Worm (Caenorhabditis elegans) whole organism, L1 larva: Measurements from ENCODE around the gene Y57E12AR.1.

Experiments
- C16A3.4 ChIP-seq: fragments of 150-350 bp; optimal IDR thresholded peaks from 2 replicates; lab custom pipeline; 2014; ENCODE audit warnings: missing biosample characterization, missing genetic modification characterization
- C34B4.2 ChIP-seq: sonication (generic microtip); optimal IDR thresholded peaks from 2 replicates; lab custom pipeline; 2017; ENCODE audit warnings: mild to moderate bottlenecking, missing genetic modification characterization, missing compliant biosample characterization
- ama-1 ChIP-seq: fragments of 150-350 bp; optimal IDR thresholded peaks from 2 replicates; lab custom pipeline; 2014
- blmp-1 ChIP-seq: fragments of 150-350 bp; optimal IDR thresholded peaks from 2 replicates; lab custom pipeline; 2014; ENCODE audit warnings: missing biosample characterization, missing genetic modification characterization
- ceh-8 ChIP-seq: fragments of 200-800 bp; sonication (Bioruptor generic); optimal IDR thresholded peaks from 2 replicates; lab custom pipeline; 2018; ENCODE audit warnings: mild to moderate bottlenecking, missing genetic modification characterization, moderate library complexity, missing compliant biosample characterization
- ces-1 ChIP-seq: fragments of 150-350 bp; optimal IDR thresholded peaks from 2 replicates; lab custom pipeline; 2014; ENCODE audit warnings: missing biosample characterization, missing genetic modification reagents, missing genetic modification characterization
- dpl-1 ChIP-seq, 3 experiments: fragments of 150-350 bp in 2 of 3; sonication (generic microtip) in 1 of 3; optimal IDR thresholded peaks; 2 replicates each; lab custom pipeline; 2014 to 2017; ENCODE audit warnings: missing biosample characterization in 3 of 3, missing genetic modification characterization in 3 of 3, missing genetic modification reagents in 3 of 3
- dsc-1 ChIP-seq: sonication (generic microtip); optimal IDR thresholded peaks from 2 replicates; lab custom pipeline; 2016; ENCODE audit warnings: mild to moderate bottlenecking, missing genetic modification characterization, missing compliant biosample characterization
- egl-13 ChIP-seq: sonication (generic microtip); optimal IDR thresholded peaks from 2 replicates; lab custom pipeline; 2016; ENCODE audit warnings: missing genotype, missing genetic modification reagents, missing genetic modification characterization, missing compliant biosample characterization
- elt-3 ChIP-seq, 6 experiments: fragments of 150-350 bp in 1 of 6; sonication (generic microtip); optimal IDR thresholded peaks; 2 replicates each; lab custom pipeline; 2017 to 2018; ENCODE audit warnings: missing biosample characterization in 6 of 6, missing genetic modification characterization in 6 of 6, inconsistent platforms in 1 of 6
- ets-5 ChIP-seq: fragments of 200-800 bp; sonication (Bioruptor generic); IDR thresholded peaks from 2 replicates; pipeline ENCODE4 v1.3.6; 2022; ENCODE audit warnings: missing genetic modification characterization, missing compliant biosample characterization
- fkh-4 ChIP-seq: sonication (generic microtip); optimal IDR thresholded peaks from 2 replicates; lab custom pipeline; 2016; ENCODE audit warnings: missing compliant biosample characterization, missing genetic modification characterization, borderline replicate concordance
- fkh-8 ChIP-seq: sonication (generic microtip); optimal IDR thresholded peaks from 2 replicates; lab custom pipeline; 2016; ENCODE audit warnings: mild to moderate bottlenecking, missing genetic modification characterization, missing compliant biosample characterization
- hpl-2 ChIP-seq: fragments of 150-350 bp; optimal IDR thresholded peaks from 2 replicates; lab custom pipeline; 2014; ENCODE audit warnings: missing biosample characterization, missing genetic modification reagents, missing genetic modification characterization
- irx-1 ChIP-seq: sonication (generic microtip); optimal IDR thresholded peaks from 2 replicates; lab custom pipeline; 2016; ENCODE audit warnings: missing genetic modification characterization, missing compliant biosample characterization
- lin-13 ChIP-seq: fragments of 150-350 bp; optimal IDR thresholded peaks from 2 replicates; lab custom pipeline; 2014; ENCODE audit warnings: missing biosample characterization, missing genetic modification reagents, missing genetic modification characterization
- lin-35 ChIP-seq, 2 experiments: fragments of 150-350 bp; optimal IDR thresholded peaks; 2 replicates each; lab custom pipeline; 2014; ENCODE audit warnings: missing biosample characterization in 2 of 2, missing genetic modification characterization in 2 of 2, missing genetic modification reagents in 2 of 2
- mdl-1 ChIP-seq, 2 experiments: fragments of 150-350 bp; optimal IDR thresholded peaks; 2 replicates each; lab custom pipeline; 2014 to 2017; ENCODE audit warnings: missing biosample characterization in 2 of 2, missing genetic modification characterization in 2 of 2, inconsistent platforms in 1 of 2
- mep-1 ChIP-seq: fragments of 150-350 bp; optimal IDR thresholded peaks from 2 replicates; lab custom pipeline; 2014; ENCODE audit warnings: missing biosample characterization, missing genetic modification characterization
- nhr-11 ChIP-seq: fragments of 150-350 bp; optimal IDR thresholded peaks from 2 replicates; lab custom pipeline; 2014; ENCODE audit warnings: missing biosample characterization, missing genetic modification characterization
- nhr-12 ChIP-seq: sonication (generic microtip); optimal IDR thresholded peaks from 2 replicates; lab custom pipeline; 2017; ENCODE audit warnings: missing biosample characterization, missing genetic modification characterization
- nhr-28 ChIP-seq: fragments of 150-350 bp; optimal IDR thresholded peaks from 2 replicates; lab custom pipeline; 2014; ENCODE audit warnings: missing biosample characterization, missing genetic modification characterization
- nhr-47 ChIP-seq: sonication (generic microtip); optimal IDR thresholded peaks from 2 replicates; lab custom pipeline; 2016; ENCODE audit warnings: mild to moderate bottlenecking, missing genetic modification characterization, moderate library complexity, missing compliant biosample characterization
- nhr-76 ChIP-seq: sonication (generic microtip); optimal IDR thresholded peaks from 2 replicates; lab custom pipeline; 2017; ENCODE audit warnings: missing biosample characterization, missing genetic modification characterization
- nhr-85 ChIP-seq: sonication (generic microtip); peaks from one replicate; lab custom pipeline; 2016; ENCODE audit warnings: missing genetic modification characterization, inconsistent platforms, missing compliant biosample characterization
- pax-3 ChIP-seq: fragments of 200-800 bp; sonication (Bioruptor generic); optimal IDR thresholded peaks from 2 replicates; lab custom pipeline; 2018; ENCODE audit warnings: mild to moderate bottlenecking, missing genetic modification characterization, moderate library complexity, missing compliant biosample characterization
- snpc-4 ChIP-seq: fragments of 150-350 bp; optimal IDR thresholded peaks from 2 replicates; lab custom pipeline; 2014; ENCODE audit warnings: missing biosample characterization, missing genetic modification characterization
- snu-23 ChIP-seq: sonication (generic microtip); optimal IDR thresholded peaks from 2 replicates; lab custom pipeline; 2016; ENCODE audit warnings: missing genetic modification characterization, missing compliant biosample characterization
- sox-4 ChIP-seq: sonication (generic microtip); optimal IDR thresholded peaks from 2 replicates; lab custom pipeline; 2016; ENCODE audit warnings: missing genetic modification characterization, missing compliant biosample characterization
- sptf-1 ChIP-seq: fragments of 150-350 bp; optimal IDR thresholded peaks from 2 replicates; lab custom pipeline; 2014; ENCODE audit warnings: missing biosample characterization, missing genetic modification characterization
- tlp-1 ChIP-seq: fragments of 150-350 bp; optimal IDR thresholded peaks from 2 replicates; lab custom pipeline; 2014; ENCODE audit warnings: missing biosample characterization, missing genetic modification characterization
- unc-130 ChIP-seq: fragments of 150-350 bp; optimal IDR thresholded peaks from 2 replicates; lab custom pipeline; 2017; ENCODE audit warnings: missing biosample characterization, missing genetic modification characterization, inconsistent platforms
- unc-86 ChIP-seq: sonication (generic microtip); optimal IDR thresholded peaks from 2 replicates; lab custom pipeline; 2016; ENCODE audit warnings: missing genetic modification characterization, missing compliant biosample characterization
- unc-98 ChIP-seq: fragments of 200-800 bp; sonication (Bioruptor generic); IDR thresholded peaks from 2 replicates; pipeline ENCODE4 v1.3.6; 2022; ENCODE audit warnings: missing genetic modification characterization, missing compliant biosample characterization
- ztf-11 ChIP-seq, 2 experiments: sonication (generic microtip); optimal IDR thresholded peaks; 2 replicates each; lab custom pipeline; 2016 to 2017; ENCODE audit warnings: missing genetic modification characterization in 2 of 2, missing biosample characterization in 1 of 2, missing compliant biosample characterization in 1 of 2

Y57E12AR.1 gene

DNA sequence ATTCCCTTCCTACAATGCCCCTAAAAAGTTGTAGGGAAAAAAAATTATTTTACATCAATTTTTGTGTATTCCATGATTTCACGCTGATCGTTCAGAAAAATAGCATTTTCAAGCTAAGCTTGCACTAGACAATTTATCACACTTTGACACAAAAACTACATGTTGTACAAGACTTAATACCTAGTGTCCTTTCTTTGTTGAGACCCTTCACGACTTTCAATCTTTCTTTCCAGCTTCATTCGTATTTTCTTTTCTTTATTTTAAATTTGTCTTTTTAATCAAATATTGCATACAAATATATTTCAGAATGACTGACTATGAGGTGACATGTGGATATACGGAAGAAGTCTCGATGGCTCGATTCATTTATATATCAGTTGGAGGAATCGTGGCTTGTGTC, 19.1 kb downstream of the Y57E12AR.1 start, which contains the start of gene F20A1.2:
TSS of gene F20A1.2 (plus strand) at position 301 of the 400 bp plus-strand sequence.
- TF ChIP-seq C16A3.4 (tag; lab: Kevin White, UChicago) (no peak), nhr-47 (no peak), sptf-1 (tag; lab: Kevin White, UChicago) (no peak), nhr-76 (tag; lab: Kevin White, UChicago) (no peak), snu-23 (GFP tag; lab: Kevin White, UChicago) (no peak), ets-5 (GFP tag; lab: Robert Waterston, UW) (no peak), ces-1 (GFP tag; lab: Kevin White, UChicago) (no peak), fkh-4 (tag; lab: Kevin White, UChicago) (no peak), nhr-12 (no peak), sox-4 (tag; lab: Kevin White, UChicago) (no peak), nhr-28 (tag; lab: Kevin White, UChicago) (no peak), dsc-1 (tag; lab: Kevin White, UChicago) (no peak), C34B4.2 (tag; lab: Kevin White, UChicago) (no peak), unc-98 (GFP tag; lab: Robert Waterston, UW) (no peak)

DNA sequence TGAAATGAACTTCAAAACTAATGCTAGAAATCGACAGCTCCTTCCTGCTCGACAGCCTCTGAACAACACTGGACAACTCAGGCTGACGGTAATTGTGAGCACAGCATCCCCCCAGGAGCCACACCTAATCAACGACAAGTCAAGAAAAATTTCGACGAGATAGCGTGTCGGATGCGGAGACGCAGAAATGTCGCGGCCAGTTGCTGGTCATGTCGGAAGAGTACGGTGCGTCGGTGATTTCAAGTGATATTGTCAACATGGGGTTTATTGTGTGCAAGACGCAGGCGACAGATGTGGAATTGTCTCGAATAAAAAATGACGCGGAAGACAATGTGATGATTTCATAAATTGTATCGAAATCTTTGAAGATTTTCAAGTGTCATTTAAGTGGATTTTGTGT, 28.7 kb downstream of the Y57E12AR.1 start, which contains the start of gene twk-11:
TSS of gene twk-11 (minus strand) at position 101 of the 400 bp plus-strand sequence.
- no peak for TF ChIP-seq ama-1
- TF ChIP-seq nhr-85 (tag; lab: Kevin White, UChicago) = no peak
- TF ChIP-seq snpc-4 (tag; lab: Kevin White, UChicago) = no peak
- no peak for TF ChIP-seq dpl-1 (GFP tag; optimal IDR thresholded peaks at IDR 0.05; lab: Kevin White, UChicago)
- TF ChIP-seq unc-130 (tag; lab: Kevin White, UChicago) = no peak
- TF ChIP-seq irx-1 (tag; lab: Kevin White, UChicago) = no peak

DNA sequence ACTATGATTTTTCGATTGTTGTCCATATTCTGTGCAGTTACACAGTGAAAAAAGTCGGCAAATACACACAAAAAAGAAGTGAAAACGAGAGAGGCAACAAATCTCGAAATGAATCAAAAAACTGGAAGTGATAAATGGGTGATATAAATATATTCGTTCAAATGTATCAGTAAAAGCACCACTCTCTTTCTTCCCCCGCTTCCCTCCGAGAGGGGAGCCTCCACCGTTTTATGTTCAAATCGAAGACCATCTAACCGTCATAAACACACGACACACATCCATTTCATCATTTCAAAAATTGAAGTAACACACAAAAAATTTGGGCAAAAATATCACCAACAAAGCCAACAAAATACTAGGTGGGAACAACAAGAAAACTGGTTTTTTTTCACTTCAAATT, 38.1 kb downstream of the Y57E12AR.1 start, which contains the start of gene F20A1.6:
TSS of gene F20A1.6 (minus strand) at position 101 of the 400 bp plus-strand sequence.
- TF ChIP-seq tlp-1 (tag; lab: Kevin White, UChicago) = no peak
- no peak for TF ChIP-seq mdl-1 (tag; optimal IDR thresholded peaks at IDR 0.05; lab: Kevin White, UChicago)
- no peak for TF ChIP-seq elt-3 (tag; optimal IDR thresholded peaks at IDR 0.05; lab: Kevin White, UChicago)
- TF ChIP-seq lin-35 (GFP tag; optimal IDR thresholded peaks at IDR 0.05; lab: Kevin White, UChicago) = no peak
- TF ChIP-seq C16A3.4 (tag; lab: Kevin White, UChicago) = no peak
- TF ChIP-seq nhr-28 (tag; lab: Kevin White, UChicago) = no peak
- no peak for TF ChIP-seq nhr-11 (tag; lab: Kevin White, UChicago)
- no peak for TF ChIP-seq hpl-2 (GFP tag; lab: Kevin White, UChicago)
- TF ChIP-seq unc-86 (tag; lab: Kevin White, UChicago) = no peak
- TF ChIP-seq ztf-11 (tag; optimal IDR thresholded peaks at IDR 0.05; lab: Kevin White, UChicago) = no peak
- TF ChIP-seq mep-1 (tag; lab: Kevin White, UChicago) = no peak
- no peak for TF ChIP-seq blmp-1 (tag; lab: Kevin White, UChicago)

- TF ChIP-seq nhr-76 (tag; lab: Kevin White, UChicago) (no peak), pax-3 (tag; lab: Kevin White, UChicago) (peak; percentile 54), ceh-8 (peak; percentile 15), fkh-4 (tag; lab: Kevin White, UChicago) (peak; percentile 49), dsc-1 (tag; lab: Kevin White, UChicago) (peak; percentile 96), lin-13 (GFP tag; lab: Kevin White, UChicago) (no peak), nhr-11 (tag; lab: Kevin White, UChicago) (peak; percentile 29), egl-13 (tag; lab: Kevin White, UChicago) (peak; percentile 41), fkh-8 (tag; lab: Kevin White, UChicago) (peak; percentile 19)
Measured at ce11 chrV:7022981-7023380, 42.1 kb downstream of the Y57E12AR.1 start.
